Worm (Caenorhabditis elegans) whole organism, L4/young adult: ENCODE data around the gene F56D6.8.
"Not testable (repeated sequence)": the region's sequence is repeated elsewhere in the genome, so short reads cannot be mapped to it uniquely, and the experiment has no call there.

Experiments used
- W03F9.2 ChIP-seq: fragments of 150-350 bp; optimal IDR thresholded peaks from 2 replicates; lab custom pipeline; 2014; ENCODE audit warnings: missing biosample characterization, missing genetic modification characterization
- dao-5 ChIP-seq: sonication (generic microtip); optimal IDR thresholded peaks from 2 replicates; lab custom pipeline; 2016; ENCODE audit warnings: missing genotype, missing genetic modification characterization, moderate library complexity, missing compliant biosample characterization
- him-1 ChIP-seq: sonication (generic microtip); optimal IDR thresholded peaks from 2 replicates; lab custom pipeline; 2016; ENCODE audit warnings: missing genotype, missing genetic modification reagents, missing genetic modification characterization, missing compliant biosample characterization

F56D6.8 gene

ce11 chrIV:3894004-3894480, at the start of gene F56D6.8:
TSS of gene F56D6.8 (minus strand) at chrIV:3894430.
- TF ChIP-seq dao-5 (tag; lab: Kevin White, UChicago) (no peak), W03F9.2 (tag; lab: Kevin White, UChicago) (no peak), him-1 (tag; lab: Kevin White, UChicago) (no peak)

- no peak for TF ChIP-seq W03F9.2 (tag; lab: Kevin White, UChicago)
- no peak for TF ChIP-seq dao-5 (tag; lab: Kevin White, UChicago)
- TF ChIP-seq him-1 (tag; lab: Kevin White, UChicago): no peak
Observed at ce11 chrIV:3943003-3943402, 48.8 kb upstream of the F56D6.8 start, which contains the start of gene Y46C8AL.11. TSS of gene Y46C8AL.11 (plus strand) at chrIV:3943303.

DNA sequence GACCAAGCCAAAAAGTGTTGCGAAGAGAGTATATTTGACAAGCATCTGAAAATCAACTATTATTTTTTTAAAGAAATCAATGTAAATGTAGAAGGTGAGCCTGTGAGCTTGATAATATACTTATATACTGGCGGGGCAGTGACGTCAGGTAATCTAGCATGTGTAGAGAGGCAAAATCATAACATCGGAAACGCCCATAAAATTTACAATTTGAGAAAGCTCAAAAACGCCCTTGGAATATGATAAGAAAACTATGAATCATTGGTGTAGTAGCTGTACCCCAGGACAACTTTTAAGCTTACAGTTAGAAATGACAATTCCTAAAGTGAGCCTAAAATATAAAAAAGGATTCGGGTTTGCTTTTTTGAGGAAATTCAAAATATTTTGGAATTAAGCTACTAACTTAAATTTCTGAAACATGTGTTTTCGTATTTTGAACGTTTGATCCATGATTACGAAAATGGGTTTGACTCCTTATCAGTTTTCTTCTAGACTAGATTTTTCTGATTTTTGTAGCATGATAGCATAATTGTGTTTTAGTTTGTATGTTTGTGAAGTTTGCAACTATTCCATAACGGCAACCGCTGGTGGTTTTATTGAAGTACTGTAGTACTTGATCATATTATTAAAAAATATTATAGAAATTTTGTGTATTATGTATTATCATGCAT, 47.6 kb upstream of the F56D6.8 start, which contains the start of gene clec-174:
Gene clec-174, minus strand, starts transcription at position 51 of the 671 bp plus-strand sequence.
- TF ChIP-seq him-1 (tag; lab: Kevin White, UChicago): no peak
- TF ChIP-seq dao-5 (tag; lab: Kevin White, UChicago): no peak
- TF ChIP-seq W03F9.2 (tag; lab: Kevin White, UChicago): no peak

DNA sequence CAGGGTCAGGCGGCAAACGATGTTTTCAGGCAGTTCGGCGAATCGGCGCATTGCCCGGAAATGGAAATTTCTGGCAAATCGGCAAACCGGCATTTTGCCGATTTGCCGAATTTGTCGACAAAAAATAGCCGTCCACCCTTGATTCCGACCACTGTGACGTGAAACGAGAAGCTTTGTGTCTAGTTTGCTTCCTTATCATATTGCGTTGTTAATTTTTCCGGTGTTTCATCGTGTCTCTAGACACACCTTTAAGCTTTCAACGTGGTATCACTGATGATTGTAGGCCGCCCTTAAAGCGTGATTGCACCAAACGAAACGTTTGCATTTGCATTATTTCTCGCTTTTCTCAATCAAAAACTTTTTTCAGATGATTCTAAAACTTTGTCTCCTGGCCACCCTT, 42.9 kb upstream of the F56D6.8 start, which contains the start of gene clec-71:
Gene clec-71, plus strand, starts transcription at position 362 of the 400 bp plus-strand sequence.
- no peak for TF ChIP-seq him-1 (tag; lab: Kevin White, UChicago)
- TF ChIP-seq W03F9.2 (tag; lab: Kevin White, UChicago): no peak
- TF ChIP-seq dao-5 (tag; lab: Kevin White, UChicago): no peak

DNA sequence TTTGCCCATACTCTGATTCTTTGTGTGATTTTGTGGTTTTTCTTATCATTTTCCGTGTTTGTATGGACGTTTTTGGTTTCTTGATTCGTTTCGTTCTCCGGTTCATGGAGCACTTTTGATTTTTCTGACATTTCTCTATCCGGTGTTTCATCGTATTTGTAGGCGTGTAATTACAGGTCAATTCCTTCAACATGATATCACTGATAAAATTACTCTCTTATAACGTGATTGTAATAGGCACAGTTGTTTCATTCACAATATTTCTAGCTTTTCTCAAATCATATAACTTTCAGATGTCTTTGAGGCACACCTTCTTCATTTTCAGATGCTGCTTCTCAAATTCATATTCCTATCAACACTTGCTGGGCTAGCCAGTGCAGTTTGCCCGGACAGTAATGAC, 38.2 kb upstream of the F56D6.8 start, which contains the start of gene clec-70:
Gene clec-70, plus strand, starts transcription at position 301 of the 400 bp plus-strand sequence.
- TF ChIP-seq him-1, dao-5, W03F9.2 (tag; lab: Kevin White, UChicago): not testable (repeated sequence)

- no peak for TF ChIP-seq dao-5 (tag; lab: Kevin White, UChicago)
- no peak for TF ChIP-seq W03F9.2 (tag; lab: Kevin White, UChicago)
- no peak for TF ChIP-seq him-1 (tag; lab: Kevin White, UChicago)
Observed at ce11 chrIV:3926117-3926516, 31.9 kb upstream of the F56D6.8 start, which contains the start of gene clec-68. TSS of gene clec-68 (plus strand) at chrIV:3926417.

- TF ChIP-seq him-1 (tag; lab: Kevin White, UChicago) (no peak), dao-5 (tag; lab: Kevin White, UChicago) (no peak), W03F9.2 (tag; lab: Kevin White, UChicago) (no peak)
Observed at ce11 chrIV:3921898-3922297, 27.7 kb upstream of the F56D6.8 start, which contains the start of gene clec-67. TSS of gene clec-67 (plus strand) at chrIV:3922165.

ce11 chrIV:3919506-3919905, 25.3 kb upstream of the F56D6.8 start, which contains the start of gene srz-19:
TSS of gene srz-19 (plus strand) at chrIV:3919806.
- TF ChIP-seq W03F9.2 (tag; lab: Kevin White, UChicago) (no peak), dao-5 (tag; lab: Kevin White, UChicago) (no peak), him-1 (tag; lab: Kevin White, UChicago) (no peak)

DNA sequence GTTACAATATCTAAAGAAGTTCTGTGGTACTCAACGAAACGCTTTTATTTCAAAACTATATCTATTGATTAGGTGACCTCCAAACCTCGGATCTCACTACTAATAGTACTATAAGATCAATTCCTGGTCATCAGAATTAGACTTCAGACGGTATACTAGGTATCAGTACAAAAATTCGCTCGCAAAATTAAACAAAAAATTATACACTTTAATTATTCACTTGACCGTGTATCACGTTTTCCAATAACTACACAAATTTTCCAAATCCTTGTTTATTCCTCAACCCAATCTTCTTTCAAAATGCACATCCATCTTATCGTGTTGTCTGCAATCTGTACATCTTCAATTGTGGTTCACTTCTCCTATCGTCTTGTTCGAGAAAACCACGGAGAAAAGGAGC, 23.9 kb upstream of the F56D6.8 start, which contains the start of gene F56D6.23:
Gene F56D6.23, plus strand, starts transcription at position 301 of the 400 bp plus-strand sequence.
- TF ChIP-seq dao-5 (tag; lab: Kevin White, UChicago) (no peak), him-1 (tag; lab: Kevin White, UChicago) (no peak), W03F9.2 (tag; lab: Kevin White, UChicago) (no peak)

DNA sequence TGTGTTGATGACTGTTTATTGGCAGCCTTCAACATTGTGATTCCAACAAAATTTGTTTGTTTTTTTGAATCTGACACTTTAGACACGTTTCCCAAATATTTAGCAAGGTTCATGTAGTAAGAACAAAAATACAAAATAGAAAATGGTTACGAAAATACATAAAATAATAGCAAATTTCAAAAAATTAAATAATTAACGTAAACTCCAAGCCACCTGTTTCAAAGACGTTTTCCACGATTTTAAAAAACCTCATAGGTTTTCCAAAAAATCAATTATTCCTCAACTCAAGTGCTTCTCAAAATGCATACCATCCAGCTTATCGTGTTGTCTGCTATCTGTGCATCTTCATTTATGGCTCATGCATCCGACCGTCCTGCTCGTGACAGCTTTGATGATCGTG, 23.2 kb upstream of the F56D6.8 start, which contains the start of gene F56D6.14:
Gene F56D6.14, plus strand, starts transcription at position 301 of the 400 bp plus-strand sequence.
- TF ChIP-seq W03F9.2 (tag; lab: Kevin White, UChicago): no peak
- no peak for TF ChIP-seq him-1 (tag; lab: Kevin White, UChicago)
- no peak for TF ChIP-seq dao-5 (tag; lab: Kevin White, UChicago)

- TF ChIP-seq him-1 (tag; lab: Kevin White, UChicago) (no peak), W03F9.2 (tag; lab: Kevin White, UChicago) (no peak), dao-5 (tag; lab: Kevin White, UChicago) (no peak)
Observed at ce11 chrIV:3915296-3915695, 21.1 kb upstream of the F56D6.8 start, which contains the start of gene srz-20. TSS of gene srz-20 (plus strand) at chrIV:3915596.

- TF ChIP-seq W03F9.2 (tag; lab: Kevin White, UChicago) (no peak), him-1 (tag; lab: Kevin White, UChicago) (no peak), dao-5 (tag; lab: Kevin White, UChicago) (no peak)
Observed at ce11 chrIV:3914462-3914861, 20.2 kb upstream of the F56D6.8 start, which contains the start of gene F56D6.19. TSS of gene F56D6.19 (plus strand) at chrIV:3914762.

DNA sequence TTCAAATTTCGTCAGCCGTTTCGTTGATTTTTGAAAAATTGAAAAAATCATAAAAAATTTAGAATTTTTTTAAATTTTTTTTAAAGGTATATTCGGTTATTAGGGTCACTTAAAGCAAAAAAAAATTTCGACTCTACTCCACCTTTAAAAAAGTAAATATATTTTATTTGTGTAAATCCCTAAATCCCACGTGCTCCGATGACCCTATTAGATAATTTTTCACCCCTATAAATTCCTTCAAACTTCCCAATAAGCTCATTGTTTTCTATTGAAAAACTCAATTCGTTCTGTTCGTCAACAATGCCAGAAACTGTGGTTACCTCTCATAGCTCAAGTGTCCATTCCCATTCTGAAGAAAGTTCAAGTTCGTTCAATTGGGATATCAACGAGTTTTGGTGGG, 18.4 kb upstream of the F56D6.8 start, which contains the start of gene F56D6.20:
Gene F56D6.20, plus strand, starts transcription at position 301 of the 400 bp plus-strand sequence.
- TF ChIP-seq him-1 (tag; lab: Kevin White, UChicago) (no peak), W03F9.2 (tag; lab: Kevin White, UChicago) (no peak), dao-5 (tag; lab: Kevin White, UChicago) (no peak)
